Worm (Caenorhabditis elegans): Measurements from ENCODE around the gene clec-232.

The clec-232 gene

DNA sequence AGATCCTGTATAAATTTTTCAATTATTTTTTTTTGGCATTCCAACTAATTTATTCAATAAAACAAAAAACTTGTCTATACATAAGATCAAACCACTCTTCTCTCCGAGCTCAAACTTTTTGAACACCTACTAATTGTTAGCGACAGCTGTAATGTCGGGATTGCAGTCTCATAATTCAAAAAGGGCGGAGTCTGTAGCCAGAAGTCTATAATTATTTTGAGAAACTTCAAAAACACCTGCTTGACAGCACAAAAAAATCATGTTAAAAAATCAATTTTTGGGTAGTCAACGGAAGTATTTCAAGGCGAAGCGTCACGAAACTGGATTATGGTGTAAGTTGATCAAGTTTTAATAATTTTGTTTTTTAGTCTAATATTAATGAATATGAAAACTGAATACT is 44.1 kb downstream of the clec-232 start, which contains the start of gene srx-44:
srx-44 (plus strand) TSS at position 301 of the 400 bp plus-strand sequence.
- TF ChIP-seq nhr-23 (tag; optimal IDR thresholded peaks at IDR 0.05) (no peak), elt-1 (tag; optimal IDR thresholded peaks at IDR 0.05) (no peak), pqm-1 (tag; optimal IDR thresholded peaks at IDR 0.05) (no peak), egl-5 (tag; optimal IDR thresholded peaks at IDR 0.05) (no peak), lsy-12 (tag; optimal IDR thresholded peaks at IDR 0.05) (no peak), fos-1 (tag; optimal IDR thresholded peaks at IDR 0.05) (no peak), sea-2 (GFP tag; optimal IDR thresholded peaks at IDR 0.05) (no peak), pha-4 (tag; optimal IDR thresholded peaks at IDR 0.05) (no peak), hmg-11 (tag; optimal IDR thresholded peaks at IDR 0.05) (no peak), mml-1 (tag; optimal IDR thresholded peaks at IDR 0.05) (no peak), nhr-11 (tag; optimal IDR thresholded peaks at IDR 0.05) (no peak), R02D3.7 (tag; optimal IDR thresholded peaks at IDR 0.05) (no peak), nhr-12 (tag; optimal IDR thresholded peaks at IDR 0.05) (no peak), nhr-67 (tag; optimal IDR thresholded peaks at IDR 0.05) (no peak), ztf-11 (tag; optimal IDR thresholded peaks at IDR 0.05) (no peak), elt-2 (tag; optimal IDR thresholded peaks at IDR 0.05) (no peak), ztf-4 (tag; optimal IDR thresholded peaks at IDR 0.05) (no peak)

ce11 chrV:16022600-16022999 is 46.7 kb downstream of the clec-232 start:
- TF ChIP-seq lin-39 (tag; optimal IDR thresholded peaks at IDR 0.05): peak; percentile 0
- TF ChIP-seq unc-39 (tag; optimal IDR thresholded peaks at IDR 0.05): no peak
- peak; percentile 57 for TF ChIP-seq nhr-43 (tag; optimal IDR thresholded peaks at IDR 0.05; ENCODE audit: poor library complexity, severe bottlenecking)
- peak; percentile 6 for TF ChIP-seq nhr-23 (tag; optimal IDR thresholded peaks at IDR 0.05)

ce11 chrV:16023051-16023450 is 47.1 kb downstream of the clec-232 start, which contains the start of gene cwc-15:
Gene cwc-15 (plus strand): TSS chrV:16023351.
- no peak for TF ChIP-seq nhr-28 (tag; optimal IDR thresholded peaks at IDR 0.05)
- no peak for TF ChIP-seq nhr-25 (tag; optimal IDR thresholded peaks at IDR 0.05)
- TF ChIP-seq nhr-23 (tag; optimal IDR thresholded peaks at IDR 0.05): no peak
- TF ChIP-seq pha-4 (tag; optimal IDR thresholded peaks at IDR 0.05): no peak
- no peak for TF ChIP-seq nhr-76 (tag; optimal IDR thresholded peaks at IDR 0.05)
- no peak for TF ChIP-seq nhr-77 (tag; optimal IDR thresholded peaks at IDR 0.05)
- TF ChIP-seq nhr-11 (tag; optimal IDR thresholded peaks at IDR 0.05): no peak
- no peak for TF ChIP-seq zag-1 (tag; optimal IDR thresholded peaks at IDR 0.05)
- TF ChIP-seq skn-1 (tag; optimal IDR thresholded peaks at IDR 0.05): no peak
- TF ChIP-seq elt-3 (tag; optimal IDR thresholded peaks at IDR 0.05): no peak
- no peak for TF ChIP-seq elt-1 (tag; optimal IDR thresholded peaks at IDR 0.05)
- no peak for TF ChIP-seq lin-15B (tag; optimal IDR thresholded peaks at IDR 0.05)
- no peak for TF ChIP-seq unc-62 (GFP tag; optimal IDR thresholded peaks at IDR 0.05)
- no peak for TF ChIP-seq egl-5 (tag; optimal IDR thresholded peaks at IDR 0.05)
- no peak for TF ChIP-seq mml-1 (tag; optimal IDR thresholded peaks at IDR 0.05)
- TF ChIP-seq fkh-10 (GFP tag; optimal IDR thresholded peaks at IDR 0.05): no peak
- no peak for TF ChIP-seq lin-39 (tag; optimal IDR thresholded peaks at IDR 0.05)
- no peak for TF ChIP-seq eor-1 (tag; optimal IDR thresholded peaks at IDR 0.05)

DNA sequence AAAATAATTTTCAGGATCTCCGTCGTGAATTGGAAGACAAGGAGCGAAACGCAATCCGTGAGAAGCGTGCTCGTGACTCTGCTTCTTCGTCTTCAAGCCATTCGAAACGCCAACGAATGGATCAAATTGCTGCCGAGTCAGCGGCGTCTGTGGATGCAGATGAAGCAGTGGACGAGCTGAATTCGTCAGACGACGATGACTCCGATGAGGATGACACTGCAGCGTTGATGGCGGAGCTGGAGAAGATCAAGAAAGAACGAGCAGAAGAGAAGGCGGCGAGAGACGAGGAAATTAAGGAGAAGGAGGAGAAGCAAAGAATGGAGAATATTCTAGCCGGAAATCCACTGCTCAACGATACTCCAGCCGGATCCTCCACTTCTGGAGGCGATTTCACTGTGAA is 47.6 kb downstream of the clec-232 start:
- TF ChIP-seq mml-1 (tag; optimal IDR thresholded peaks at IDR 0.05) (no peak), elt-1 (tag; optimal IDR thresholded peaks at IDR 0.05) (no peak), ceh-28 (tag; optimal IDR thresholded peaks at IDR 0.05) (no peak), ceh-9 (tag; optimal IDR thresholded peaks at IDR 0.05) (no peak), egl-27 (tag; optimal IDR thresholded peaks at IDR 0.05) (no peak), fkh-10 (GFP tag; optimal IDR thresholded peaks at IDR 0.05) (no peak), eor-1 (tag; optimal IDR thresholded peaks at IDR 0.05) (no peak), aly-2 (tag; optimal IDR thresholded peaks at IDR 0.05) (no peak), nfya-1 (tag; optimal IDR thresholded peaks at IDR 0.05; ENCODE audit: insufficient read depth) (no peak), lin-15B (tag; optimal IDR thresholded peaks at IDR 0.05) (no peak)

DNA sequence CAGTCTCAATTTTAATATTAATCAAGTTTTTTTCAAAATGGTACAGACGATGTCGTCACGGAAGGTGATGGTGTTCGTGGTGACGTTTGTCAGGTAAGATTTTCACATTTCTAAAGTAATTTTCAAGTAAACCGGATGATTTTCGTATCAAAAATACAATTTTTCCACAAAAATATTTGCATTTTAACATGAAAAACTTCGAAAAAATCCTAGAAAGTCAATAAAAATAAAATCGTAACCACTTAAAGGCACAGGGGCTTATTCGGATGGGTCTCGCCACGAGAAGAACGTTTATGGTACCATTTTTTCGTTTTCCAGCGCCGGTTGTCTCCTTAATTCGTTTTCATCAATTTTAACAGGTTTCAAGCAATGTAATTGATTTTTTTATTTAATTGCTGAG is 48.4 kb downstream of the clec-232 start, which contains the start of gene T10C6.6:
T10C6.6 (plus strand) TSS at position 27 of the 400 bp plus-strand sequence.
- TF ChIP-seq egl-5 (tag; optimal IDR thresholded peaks at IDR 0.05) (no peak), nhr-77 (tag; optimal IDR thresholded peaks at IDR 0.05) (no peak), ceh-82 (tag; optimal IDR thresholded peaks at IDR 0.05) (no peak), nhr-12 (tag; optimal IDR thresholded peaks at IDR 0.05) (no peak), eor-1 (tag; optimal IDR thresholded peaks at IDR 0.05) (no peak)
